Fruit fly (Drosophila melanogaster): ENCODE data around the gene betaTub85D.

betaTub85D gene

DNA sequence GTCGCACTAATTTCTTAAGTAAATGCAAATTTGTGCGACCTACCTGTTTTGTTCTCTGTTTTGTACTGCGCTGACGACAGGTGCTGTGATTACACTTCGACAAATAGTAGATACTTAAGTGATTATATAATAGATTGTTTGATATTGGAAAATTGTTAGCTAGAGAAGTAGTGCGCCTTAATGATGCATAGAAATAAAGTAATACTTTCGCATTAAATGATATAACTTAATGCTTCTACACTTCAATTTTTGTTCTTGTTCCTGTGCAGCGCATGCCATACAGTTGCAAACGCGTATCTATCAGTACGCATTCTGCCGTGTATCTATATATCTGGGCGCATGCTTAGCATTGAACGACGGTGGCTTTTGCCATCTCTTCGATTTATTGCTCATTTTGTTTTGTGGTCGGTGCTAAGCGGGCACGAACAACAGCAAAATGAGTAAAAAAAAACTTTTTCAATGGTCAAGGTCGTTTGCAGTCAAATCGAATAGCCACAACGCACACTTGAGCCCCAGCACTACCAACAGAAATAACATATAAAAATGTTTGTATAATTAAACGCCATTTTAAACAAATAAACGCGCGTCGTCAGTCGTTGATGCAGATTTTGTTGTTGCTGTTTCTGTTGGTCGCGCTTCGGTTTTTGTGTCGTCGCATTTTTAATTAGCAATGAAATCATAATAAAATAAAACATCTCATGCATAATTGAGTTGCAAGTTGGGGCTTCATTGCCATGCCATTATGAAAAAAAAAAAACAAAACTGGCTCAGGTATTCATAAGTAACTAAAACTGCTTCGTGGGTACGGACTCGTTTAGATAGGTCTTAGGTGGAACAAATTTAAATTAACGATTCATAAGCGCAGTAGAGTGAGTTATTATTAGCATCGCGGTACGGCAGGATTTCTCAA is 20.5 kb upstream of the betaTub85D start (continued):
- TF ChIP-seq Pdp1 (GFP tag; optimal IDR thresholded peaks at IDR 0.05) (peak in 1 of 2 experiments; percentile 95), CG10979 (tag; optimal IDR thresholded peaks at IDR 0.05) (peak; percentile 23), CG1603 (tag; optimal IDR thresholded peaks at IDR 0.05) (peak; percentile 24), pzg (GFP tag; optimal IDR thresholded peaks at IDR 0.05) (no peak), nerfin-2 (GFP tag; IDR thresholded peaks at IDR 0.05; ENCODE audit: partially characterized antibody) (no peak), CG2120 (GFP tag; optimal IDR thresholded peaks at IDR 0.05) (peak; percentile 63), dan (GFP tag; IDR thresholded peaks at IDR 0.05) (no peak), CG6272 (GFP tag; IDR thresholded peaks at IDR 0.05) (no peak), CG13424 (tag; optimal IDR thresholded peaks at IDR 0.05) (peak; percentile 41), CG4730 (GFP tag; IDR thresholded peaks at IDR 0.05) (no peak), CG3163 (GFP tag; optimal IDR thresholded peaks at IDR 0.05) (no peak), Kr (GFP tag; optimal IDR thresholded peaks at IDR 0.05) (no peak), nau (GFP tag; optimal IDR thresholded peaks at IDR 0.05) (no peak), pros (GFP tag; optimal IDR thresholded peaks at IDR 0.05) (no peak), Dad (GFP tag; optimal IDR thresholded peaks at IDR 0.05) (no peak), CG17829 (tag; optimal IDR thresholded peaks at IDR 0.05) (peak; percentile 30), CG15601 (tag; optimal IDR thresholded peaks at IDR 0.05) (no peak), bowl (GFP tag; IDR thresholded peaks at IDR 0.05) (no peak), CG13296 (GFP tag; optimal IDR thresholded peaks at IDR 0.05) (peak; percentile 63), Rx (GFP tag; IDR thresholded peaks at IDR 0.05) (no peak), CG14050 (GFP tag; IDR thresholded peaks at IDR 0.05) (no peak; the same call in 2 of the 3 replicates), Xbp1 (GFP tag; optimal IDR thresholded peaks at IDR 0.05) (peak; percentile 39), gcm2 (GFP tag; optimal IDR thresholded peaks at IDR 0.05) (no peak), wek (GFP tag; optimal IDR thresholded peaks at IDR 0.05) (no peak), CG9876 (GFP tag; optimal IDR thresholded peaks at IDR 0.05) (no peak), bsh (GFP tag; optimal IDR thresholded peaks at IDR 0.05) (no peak), zfh1 (GFP tag; IDR thresholded peaks at IDR 0.05) (no peak), CG10543 (GFP tag; optimal IDR thresholded peaks at IDR 0.05) (peak; percentile 17), Atf3 (GFP tag; optimal IDR thresholded peaks at IDR 0.05) (no peak), CG8388 (GFP tag; optimal IDR thresholded peaks at IDR 0.05) (no peak), Blimp-1 (GFP tag; optimal IDR thresholded peaks at IDR 0.05) (no peak), abd-A (tag; optimal IDR thresholded peaks at IDR 0.05) (peak; percentile 86), CG4820 (GFP tag; optimal IDR thresholded peaks at IDR 0.05) (no peak), ewg (GFP tag; optimal IDR thresholded peaks at IDR 0.05) (no peak), slbo (GFP tag; IDR thresholded peaks at IDR 0.05) (peak; percentile 48; the same call in 1 of the 2 replicates), Tbp (GFP tag; optimal IDR thresholded peaks at IDR 0.05) (no peak), scrt (GFP tag; optimal IDR thresholded peaks at IDR 0.05) (peak; percentile 32), phol (tag; optimal IDR thresholded peaks at IDR 0.05) (peak; percentile 17), dimm (GFP tag; IDR thresholded peaks at IDR 0.05) (no peak), ap (GFP tag; IDR thresholded peaks at IDR 0.05) (no peak), ind (GFP tag; optimal IDR thresholded peaks at IDR 0.05) (peak; percentile 1), Ada2b (GFP tag; IDR thresholded peaks at IDR 0.05) (0 out of 2 replicates have a peak, but pooled peaks have one; percentile 32), dmrt11E (tag; optimal IDR thresholded peaks at IDR 0.05) (no peak), CG2678 (tag; optimal IDR thresholded peaks at IDR 0.05) (peak; percentile 65), lola (GFP tag; optimal IDR thresholded peaks at IDR 0.05) (no peak), CG12659 (GFP tag; optimal IDR thresholded peaks at IDR 0.05) (peak; percentile 36), CG7963 (GFP tag; IDR thresholded peaks at IDR 0.05; ENCODE audit: partially characterized antibody) (no peak)

All from whole organism, embryonic.